Fruit fly (Drosophila melanogaster) whole organism, embryonic: ENCODE measurements around the gene plum.

Experiments
- ATbp ChIP-seq: fragments of 200-800 bp; sonication (Bioruptor generic); optimal IDR thresholded peaks from 2 replicates; lab custom pipeline; 2017; ENCODE audit warnings: missing biosample characterization, mild to moderate bottlenecking, missing genetic modification characterization, missing genetic modification reagents
- Aef1 ChIP-seq: fragments of 200-800 bp; sonication (Bioruptor generic); IDR thresholded peaks from 3 replicates; pipeline ENCODE4 v1.3.6; 2022; ENCODE audit warnings: missing biosample characterization, missing genetic modification characterization
- Atf-2 ChIP-seq: fragments of 200-800 bp; sonication (Bioruptor generic); optimal IDR thresholded peaks from 2 replicates; lab custom pipeline; 2016; ENCODE audit warnings: missing biosample characterization, missing genetic modification characterization
- CG10274 ChIP-seq: fragments of 200-800 bp; sonication (Bioruptor generic); optimal IDR thresholded peaks from 3 replicates; lab custom pipeline; 2017; ENCODE audit warnings: missing biosample characterization, mild to moderate bottlenecking, missing genetic modification characterization
- CG10654 ChIP-seq: fragments of 200-800 bp; sonication (Bioruptor generic); optimal IDR thresholded peaks from 2 replicates; lab custom pipeline; 2016; ENCODE audit warnings: missing biosample characterization, missing genetic modification characterization
- CG11723 ChIP-seq: fragments of 200-800 bp; sonication (Bioruptor generic); optimal IDR thresholded peaks from 2 replicates; lab custom pipeline; 2017; ENCODE audit warnings: missing biosample characterization, mild to moderate bottlenecking, missing genetic modification characterization
- CG12219 ChIP-seq: fragments of 200-800 bp; sonication (Bioruptor generic); optimal IDR thresholded peaks from 3 replicates; lab custom pipeline; 2018; ENCODE audit warnings: missing biosample characterization, mild to moderate bottlenecking, missing genetic modification characterization
- CG14667 ChIP-seq: fragments of 200-800 bp; sonication (Bioruptor generic); IDR thresholded peaks from 2 replicates; pipeline ENCODE4 v1.3.6; 2022; ENCODE audit warnings: missing biosample characterization, missing genetic modification characterization
- CG14965 ChIP-seq: fragments of 200-800 bp; sonication (Bioruptor generic); optimal IDR thresholded peaks from 2 replicates; lab custom pipeline; 2016; ENCODE audit warnings: missing biosample characterization, missing genetic modification characterization, borderline replicate concordance
- CG17186 ChIP-seq: fragments of 200-800 bp; sonication (Bioruptor generic); optimal IDR thresholded peaks from 3 replicates; lab custom pipeline; 2017; ENCODE audit warnings: missing biosample characterization, missing genetic modification reagents, missing genetic modification characterization
- CG17328 ChIP-seq: fragments of 200-800 bp; sonication (Bioruptor generic); IDR thresholded peaks from 2 replicates; pipeline ENCODE4 v1.3.6; 2022; ENCODE audit warnings: missing biosample characterization, missing genetic modification characterization
- CG17359 ChIP-seq: fragments of 200-800 bp; sonication (Bioruptor generic); optimal IDR thresholded peaks from 3 replicates; lab custom pipeline; 2018; ENCODE audit warnings: missing biosample characterization, mild to moderate bottlenecking, missing genetic modification characterization, moderate library complexity
- CG17829 ChIP-seq: fragments of 200-800 bp; optimal IDR thresholded peaks from 2 replicates; lab custom pipeline; 2019; ENCODE audit warnings: missing biosample characterization, mild to moderate bottlenecking, missing genetic modification characterization, moderate library complexity
- CG33557 ChIP-seq: fragments of 200-800 bp; sonication (Bioruptor generic); optimal IDR thresholded peaks from 2 replicates; lab custom pipeline; 2019; ENCODE audit warnings: missing biosample characterization, mild to moderate bottlenecking, missing genetic modification characterization, moderate library complexity
- CG34422 ChIP-seq: fragments of 200-800 bp; sonication (Bioruptor generic); IDR thresholded peaks from 3 replicates; pipeline ENCODE4 v1.3.6; 2022; ENCODE audit warnings: missing biosample characterization, missing genetic modification characterization
- CG4360 ChIP-seq: fragments of 200-800 bp; sonication (Bioruptor generic); IDR thresholded peaks from 2 replicates; pipeline ENCODE4 v1.3.6; 2022; ENCODE audit warnings: missing biosample characterization, missing genetic modification characterization
- CG6654 ChIP-seq: fragments of 200-800 bp; sonication (Bioruptor generic); optimal IDR thresholded peaks from 2 replicates; lab custom pipeline; 2017; ENCODE audit warnings: missing biosample characterization, mild to moderate bottlenecking, missing genetic modification characterization
- CG7963 ChIP-seq: fragments of 200-800 bp; sonication (Bioruptor generic); IDR thresholded peaks from 3 replicates; pipeline ENCODE4 v1.3.6; 2022; ENCODE audit warnings: missing biosample characterization, missing genetic modification characterization; ENCODE audit not compliant: partially characterized antibody
- CG7987 ChIP-seq: fragments of 200-800 bp; sonication (Bioruptor generic); optimal IDR thresholded peaks from 2 replicates; lab custom pipeline; 2018; ENCODE audit warnings: missing biosample characterization, mild to moderate bottlenecking, missing genetic modification characterization, moderate library complexity
- CG8089 ChIP-seq: fragments of 200-800 bp; sonication (Bioruptor generic); optimal IDR thresholded peaks from 3 replicates; lab custom pipeline; 2016; ENCODE audit warnings: missing biosample characterization, missing genetic modification characterization
- CG8388 ChIP-seq: fragments of 200-800 bp; sonication (Bioruptor generic); optimal IDR thresholded peaks from 2 replicates; lab custom pipeline; 2019; ENCODE audit warnings: missing biosample characterization, mild to moderate bottlenecking, missing genetic modification characterization, moderate library complexity
- D ChIP-seq, 2 experiments: fragments of 200-800 bp in 1 of 2; fragments of >200 bp in 1 of 2; sonication (Bioruptor generic) in 1 of 2; optimal IDR thresholded peaks; 2 replicates in 1 of 2; 3 replicates in 1 of 2; lab custom pipeline; 2017; ENCODE audit warnings: mild to moderate bottlenecking in 1 of 2, missing biosample characterization in 1 of 2, missing genetic modification characterization in 1 of 2, missing genetic modification reagents in 1 of 2
- Dip3 ChIP-seq: fragments of 200-800 bp; sonication (Bioruptor generic); optimal IDR thresholded peaks from 3 replicates; lab custom pipeline; 2016; ENCODE audit warnings: missing biosample characterization, missing genetic modification characterization
- Drgx ChIP-seq: fragments of 200-800 bp; sonication (Bioruptor generic); IDR thresholded peaks from 2 replicates; pipeline ENCODE4 v1.3.6; 2022; ENCODE audit warnings: missing biosample characterization, missing genetic modification characterization
- Elba2 ChIP-seq: fragments of 200-800 bp; sonication (Bioruptor generic); optimal IDR thresholded peaks from 3 replicates; lab custom pipeline; 2016; ENCODE audit warnings: missing biosample characterization, missing genetic modification characterization
- Ets65A ChIP-seq: fragments of 200-800 bp; sonication (Bioruptor generic); peaks from one replicate; lab custom pipeline; 2016; ENCODE audit warnings: missing biosample characterization, missing genetic modification characterization
- Gsc ChIP-seq: fragments of 200-800 bp; sonication (Bioruptor generic); IDR thresholded peaks from 2 replicates; pipeline ENCODE4 v1.3.6; 2022; ENCODE audit warnings: missing biosample characterization, missing genetic modification characterization
- H2.0 ChIP-seq: fragments of 200-800 bp; sonication (Bioruptor generic); IDR thresholded peaks from 2 replicates; pipeline ENCODE4 v1.3.6; 2022; ENCODE audit warnings: missing biosample characterization, missing genetic modification characterization
- HLH3B ChIP-seq: fragments of 200-800 bp; sonication (Bioruptor generic); IDR thresholded peaks from 2 replicates; pipeline ENCODE4 v1.3.6; 2022; ENCODE audit warnings: missing biosample characterization, missing genetic modification characterization
- MTF-1 ChIP-seq: fragments of 200-800 bp; sonication (Bioruptor generic); optimal IDR thresholded peaks from 2 replicates; lab custom pipeline; 2018; ENCODE audit warnings: missing biosample characterization, mild to moderate bottlenecking, missing genetic modification characterization, borderline replicate concordance
- Stat92E ChIP-seq, 3 experiments: fragments of >200 bp in 2 of 3; fragments of 200-800 bp in 1 of 3; sonication (Bioruptor generic) in 1 of 3; optimal IDR thresholded peaks; 2 replicates each; lab custom pipeline; 2017 to 2019; ENCODE audit warnings: missing biosample characterization in 3 of 3, missing genetic modification characterization in 3 of 3, mild to moderate bottlenecking in 1 of 3, moderate library complexity in 1 of 3
- bbx ChIP-seq: fragments of 200-800 bp; sonication (Bioruptor generic); IDR thresholded peaks from 2 replicates; pipeline ENCODE4 v1.3.6; 2022; ENCODE audit warnings: missing biosample characterization, missing genetic modification characterization; ENCODE audit not compliant: partially characterized antibody
- bsh ChIP-seq, 2 experiments: fragments of 200-800 bp; sonication (Bioruptor generic); optimal IDR thresholded peaks; 2 replicates each; lab custom pipeline; 2017 to 2018; ENCODE audit warnings: mild to moderate bottlenecking in 2 of 2, missing biosample characterization in 2 of 2, missing genetic modification characterization in 2 of 2, moderate library complexity in 1 of 2
- cad ChIP-seq: fragments of >200 bp; optimal IDR thresholded peaks from 2 replicates; lab custom pipeline; 2017; ENCODE audit warnings: missing biosample characterization, missing genetic modification characterization
- dmrt99B ChIP-seq: fragments of 200-800 bp; sonication (Bioruptor generic); optimal IDR thresholded peaks from 2 replicates; lab custom pipeline; 2018; ENCODE audit warnings: missing biosample characterization, mild to moderate bottlenecking, missing genetic modification characterization, moderate library complexity
- hkb ChIP-seq, 2 experiments: fragments of 200-800 bp in 1 of 2; fragments of >200 bp in 1 of 2; sonication (Bioruptor generic) in 1 of 2; IDR thresholded peaks in 1 of 2; optimal IDR thresholded peaks in 1 of 2; 2 replicates each; pipeline versions ENCODE4 v1.3.6 to Lab custom; 2017 to 2022; ENCODE audit warnings: missing biosample characterization in 1 of 2, missing genetic modification characterization in 1 of 2
- lab ChIP-seq: fragments of 200-800 bp; sonication (Bioruptor generic); optimal IDR thresholded peaks from 3 replicates; lab custom pipeline; 2017; ENCODE audit warnings: missing biosample characterization, missing genetic modification characterization, mild to moderate bottlenecking, moderate library complexity, missing genetic modification reagents
- luna ChIP-seq: fragments of 200-800 bp; sonication (Bioruptor generic); optimal IDR thresholded peaks from 2 replicates; lab custom pipeline; 2016; ENCODE audit warnings: missing biosample characterization, missing genetic modification characterization
- nerfin-2 ChIP-seq: fragments of 200-800 bp; sonication (Bioruptor generic); IDR thresholded peaks from 2 replicates; pipeline ENCODE4 v1.3.6; 2022; ENCODE audit warnings: missing biosample characterization, missing genetic modification characterization; ENCODE audit not compliant: partially characterized antibody
- nom ChIP-seq: fragments of 200-800 bp; sonication (Bioruptor generic); optimal IDR thresholded peaks from 2 replicates; lab custom pipeline; 2017; ENCODE audit warnings: missing biosample characterization, missing genetic modification characterization, mild to moderate bottlenecking, moderate library complexity, missing genetic modification reagents
- otp ChIP-seq: fragments of 200-800 bp; sonication (Bioruptor generic); IDR thresholded peaks from 3 replicates; pipeline ENCODE4, ENCODE4 v1.3.6; 2022; ENCODE audit warnings: missing biosample characterization, missing genetic modification characterization
- pum ChIP-seq: fragments of 200-800 bp; sonication (Bioruptor generic); optimal IDR thresholded peaks from 2 replicates; lab custom pipeline; 2016; ENCODE audit warnings: missing biosample characterization, missing genetic modification characterization
- rib ChIP-seq: fragments of 200-800 bp; sonication (Bioruptor generic); IDR thresholded peaks from 2 replicates; pipeline ENCODE4 v1.3.6; 2022; ENCODE audit warnings: missing biosample characterization, missing genetic modification characterization
- sd ChIP-seq: fragments of 200-800 bp; sonication (Bioruptor generic); optimal IDR thresholded peaks from 3 replicates; lab custom pipeline; 2018; ENCODE audit warnings: missing biosample characterization, mild to moderate bottlenecking, missing genetic modification characterization, moderate library complexity
- stwl ChIP-seq: fragments of 200-800 bp; sonication (Bioruptor generic); optimal IDR thresholded peaks from 3 replicates; lab custom pipeline; 2018; ENCODE audit warnings: missing biosample characterization, mild to moderate bottlenecking, missing genetic modification characterization, moderate library complexity
- tgo ChIP-seq: fragments of 200-800 bp; sonication (Bioruptor generic); IDR thresholded peaks from 3 replicates; pipeline ENCODE4 v1.3.6; 2022; ENCODE audit warnings: missing biosample characterization, missing genetic modification characterization
- tin ChIP-seq: fragments of 200-800 bp; sonication (Bioruptor generic); optimal IDR thresholded peaks from 3 replicates; lab custom pipeline; 2016; ENCODE audit warnings: missing biosample characterization, missing genetic modification characterization
- wdn ChIP-seq: fragments of 200-800 bp; sonication (Bioruptor generic); IDR thresholded peaks from 2 replicates; pipeline ENCODE4 v1.3.6; 2022; ENCODE audit warnings: missing biosample characterization, missing genetic modification characterization
- zen2 ChIP-seq: fragments of 200-800 bp; sonication (Bioruptor generic); IDR thresholded peaks from 3 replicates; pipeline ENCODE4 v1.3.6; 2022; ENCODE audit warnings: missing biosample characterization, missing genetic modification characterization; ENCODE audit not compliant: partially characterized antibody

The plum gene

DNA sequence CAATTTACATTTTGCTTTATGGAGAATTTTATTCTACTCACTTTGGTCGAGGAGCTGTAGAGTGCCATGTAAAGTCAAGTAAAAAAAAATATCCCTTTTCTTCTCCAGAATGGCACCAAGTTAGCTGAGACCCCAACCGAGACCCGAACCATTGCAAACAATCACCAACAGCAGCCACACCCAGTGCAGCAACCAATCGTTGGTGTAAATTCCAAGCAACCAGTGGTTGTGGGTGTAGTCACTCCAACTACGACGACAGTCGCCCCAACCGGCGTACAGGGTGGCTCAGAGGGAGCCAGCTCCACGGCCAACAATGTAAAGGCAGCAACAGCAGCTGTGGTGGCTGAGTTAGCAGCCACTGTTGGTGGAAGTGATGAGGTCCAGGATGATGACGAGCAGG lies 31.8 kb upstream of the plum start (continued):
- TF ChIP-seq Atf-2 (no peak), otp (GFP tag; lab: Robert Waterston, UW) (no peak; the same call in 2 of the 3 replicates), sd (tag; lab: Kevin White, UChicago) (peak; percentile 100), bsh (GFP tag; optimal IDR thresholded peaks at IDR 0.05; lab: Kevin White, UChicago) (no peak), CG34422 (GFP tag; lab: Robert Waterston, UW) (peak; percentile 20; the same call in 1 of the 3 replicates), Stat92E (GFP tag; optimal IDR thresholded peaks at IDR 0.05; lab: Kevin White, UChicago) (no peak), nerfin-2 (GFP tag; lab: Robert Waterston, UW) (0 out of 2 replicates have a peak, but pooled peaks have one; percentile 27), rib (0 out of 2 replicates have a peak, but pooled peaks have one; percentile 35), dmrt99B (tag; lab: Kevin White, UChicago) (peak; percentile 17), CG10654 (GFP tag; lab: Kevin White, UChicago) (no peak), CG17328 (GFP tag; lab: Robert Waterston, UW) (peak; percentile 37; the same call in 1 of the 2 replicates), pum (peak; percentile 5), ATbp (no peak), CG14965 (GFP tag; lab: Kevin White, UChicago) (no peak), CG7987 (GFP tag; lab: Kevin White, UChicago) (peak; percentile 9), CG17186 (GFP tag; lab: Kevin White, UChicago) (no peak), luna (GFP tag; lab: Kevin White, UChicago) (no peak), hkb (optimal IDR thresholded peaks at IDR 0.05; lab: Kevin White, UChicago) (peak; percentile 86), hkb (GFP tag; IDR thresholded peaks at IDR 0.05; lab: Robert Waterston, UW) (peak; percentile 33; the same call in 1 of the 2 replicates), CG7963 (GFP tag; lab: Robert Waterston, UW) (no peak), CG6654 (no peak), nom (GFP tag; lab: Kevin White, UChicago) (no peak), CG8388 (GFP tag; lab: Kevin White, UChicago) (peak; percentile 47), CG33557 (GFP tag; lab: Kevin White, UChicago) (no peak), wdn (GFP tag; lab: Robert Waterston, UW) (no peak), CG17829 (tag; lab: Kevin White, UChicago) (no peak), CG17359 (tag; lab: Kevin White, UChicago) (peak; percentile 2), tgo (GFP tag; lab: Robert Waterston, UW) (no peak), CG11723 (GFP tag; lab: Kevin White, UChicago) (no peak), Aef1 (GFP tag; lab: Robert Waterston, UW) (no peak), Gsc (GFP tag; lab: Robert Waterston, UW) (no peak), tin (GFP tag; lab: Kevin White, UChicago) (no peak), MTF-1 (GFP tag; lab: Kevin White, UChicago) (no peak), Dip3 (GFP tag; lab: Kevin White, UChicago) (peak; percentile 55), stwl (peak; percentile 77), zen2 (GFP tag; lab: Robert Waterston, UW) (no peak), CG4360 (no peak), Elba2 (GFP tag; lab: Kevin White, UChicago) (no peak), Drgx (GFP tag; lab: Robert Waterston, UW) (no peak), CG12219 (GFP tag; lab: Kevin White, UChicago) (no peak), Ets65A (GFP tag; lab: Kevin White, UChicago) (peak; percentile 82), CG14667 (GFP tag; lab: Robert Waterston, UW) (no peak), CG10274 (no peak), lab (GFP tag; lab: Kevin White, UChicago) (peak; percentile 39), bbx (GFP tag; lab: Robert Waterston, UW) (peak; percentile 64), CG8089 (GFP tag; lab: Kevin White, UChicago) (peak; percentile 19), D (optimal IDR thresholded peaks at IDR 0.05; lab: Kevin White, UChicago) (no peak), D (GFP tag; optimal IDR thresholded peaks at IDR 0.05; lab: Kevin White, UChicago) (no peak), HLH3B (GFP tag; lab: Robert Waterston, UW) (no peak), H2.0 (GFP tag; lab: Robert Waterston, UW) (no peak), cad (no peak)
